Worm (Caenorhabditis elegans) whole organism, late embryonic: ENCODE measurements around the gene C45G9.8.

Experiments used
- C08G9.2 ChIP-seq: sonication (generic microtip); optimal IDR thresholded peaks from 2 replicates; lab custom pipeline; 2016; ENCODE audit warnings: mild to moderate bottlenecking, missing genetic modification characterization, moderate library complexity, missing compliant biosample characterization
- F13H6.1 ChIP-seq: sonication (generic microtip); optimal IDR thresholded peaks from 2 replicates; lab custom pipeline; 2016; ENCODE audit warnings: missing genetic modification characterization, missing compliant biosample characterization
- K09A11.1 ChIP-seq: sonication (generic microtip); optimal IDR thresholded peaks from 2 replicates; lab custom pipeline; 2017; ENCODE audit warnings: antibody characterized with exemption, mild to moderate bottlenecking, missing genetic modification characterization, missing compliant biosample characterization; ENCODE audit not compliant: insufficient read depth
- T23F11.4 ChIP-seq: fragments of 200-800 bp; sonication (Bioruptor generic); optimal IDR thresholded peaks from 2 replicates; lab custom pipeline; 2018; ENCODE audit warnings: mild to moderate bottlenecking, missing genetic modification characterization, missing compliant biosample characterization
- Y22D7AL.16 ChIP-seq: sonication (generic microtip); optimal IDR thresholded peaks from 2 replicates; lab custom pipeline; 2016; ENCODE audit warnings: missing genetic modification characterization, missing compliant biosample characterization
- ceh-14 ChIP-seq: sonication (generic microtip); optimal IDR thresholded peaks from 2 replicates; lab custom pipeline; 2016; ENCODE audit warnings: missing genotype, missing genetic modification characterization, missing compliant biosample characterization
- ceh-2 ChIP-seq: sonication (generic microtip); optimal IDR thresholded peaks from 2 replicates; lab custom pipeline; 2016; ENCODE audit warnings: missing genotype, missing genetic modification characterization, missing compliant biosample characterization
- ceh-22 ChIP-seq: sonication (generic microtip); optimal IDR thresholded peaks from 2 replicates; lab custom pipeline; 2017; ENCODE audit warnings: missing biosample characterization, missing genetic modification characterization
- ceh-24 ChIP-seq: sonication (generic microtip); optimal IDR thresholded peaks from 2 replicates; lab custom pipeline; 2016; ENCODE audit warnings: mild to moderate bottlenecking, missing genetic modification characterization, missing compliant biosample characterization
- ceh-30 ChIP-seq: fragments of 150-350 bp; optimal IDR thresholded peaks from 2 replicates; lab custom pipeline; 2014; ENCODE audit warnings: missing biosample characterization, missing genetic modification characterization
- ceh-31 ChIP-seq: sonication (generic microtip); optimal IDR thresholded peaks from 2 replicates; lab custom pipeline; 2016; ENCODE audit warnings: missing genetic modification characterization, missing compliant biosample characterization
- ceh-34 ChIP-seq: sonication (generic microtip); optimal IDR thresholded peaks from 2 replicates; lab custom pipeline; 2016; ENCODE audit warnings: mild to moderate bottlenecking, missing genetic modification characterization, missing compliant biosample characterization
- ceh-45 ChIP-seq: fragments of 200-800 bp; sonication (Bioruptor generic); IDR thresholded peaks from 2 replicates; pipeline ENCODE4 v1.3.6; 2022; ENCODE audit warnings: missing genetic modification reagents, missing genetic modification characterization, missing compliant biosample characterization
- ceh-48 ChIP-seq: sonication (generic microtip); optimal IDR thresholded peaks from 2 replicates; lab custom pipeline; 2016; ENCODE audit warnings: missing genetic modification characterization, inconsistent platforms, missing compliant biosample characterization
- ceh-9 ChIP-seq: sonication (generic microtip); optimal IDR thresholded peaks from 2 replicates; lab custom pipeline; 2016; ENCODE audit warnings: mild to moderate bottlenecking, missing genetic modification characterization, inconsistent platforms, missing compliant biosample characterization
- che-1 ChIP-seq: sonication (generic microtip); optimal IDR thresholded peaks from 2 replicates; lab custom pipeline; 2016; ENCODE audit warnings: mild to moderate bottlenecking, missing genetic modification characterization, missing compliant biosample characterization
- dve-1 ChIP-seq: sonication (generic microtip); optimal IDR thresholded peaks from 2 replicates; lab custom pipeline; 2017; ENCODE audit warnings: antibody characterized with exemption, mild to moderate bottlenecking, missing genetic modification characterization, missing compliant biosample characterization
- elt-2 ChIP-seq: sonication (generic microtip); optimal IDR thresholded peaks from 2 replicates; lab custom pipeline; 2016; ENCODE audit warnings: missing genetic modification reagents, missing genetic modification characterization, missing compliant biosample characterization
- elt-4 ChIP-seq: sonication (generic microtip); optimal IDR thresholded peaks from 2 replicates; lab custom pipeline; 2016; ENCODE audit warnings: missing genetic modification characterization, missing compliant biosample characterization
- ets-4 ChIP-seq: sonication (generic microtip); optimal IDR thresholded peaks from 2 replicates; lab custom pipeline; 2016; ENCODE audit warnings: missing genetic modification characterization, missing compliant biosample characterization
- gmeb-2 ChIP-seq: sonication (generic microtip); optimal IDR thresholded peaks from 2 replicates; lab custom pipeline; 2016; ENCODE audit warnings: missing genetic modification characterization, inconsistent platforms, missing compliant biosample characterization
- hlh-13 ChIP-seq: fragments of 200-800 bp; sonication (Bioruptor generic); optimal IDR thresholded peaks from 2 replicates; lab custom pipeline; 2018; ENCODE audit warnings: mild to moderate bottlenecking, missing genetic modification characterization, missing compliant biosample characterization
- hlh-15 ChIP-seq: sonication (generic microtip); optimal IDR thresholded peaks from 2 replicates; lab custom pipeline; 2016; ENCODE audit warnings: missing genetic modification characterization, missing compliant biosample characterization
- hlh-30 ChIP-seq: sonication (generic microtip); optimal IDR thresholded peaks from 2 replicates; lab custom pipeline; 2017; ENCODE audit warnings: antibody characterized with exemption, missing genetic modification characterization, missing compliant biosample characterization; ENCODE audit not compliant: insufficient read depth
- hlh-6 ChIP-seq: sonication (generic microtip); optimal IDR thresholded peaks from 2 replicates; lab custom pipeline; 2016; ENCODE audit warnings: missing genotype, missing genetic modification characterization, missing compliant biosample characterization
- lim-6 ChIP-seq: sonication (generic microtip); optimal IDR thresholded peaks from 2 replicates; lab custom pipeline; 2016; ENCODE audit warnings: missing genetic modification characterization, missing compliant biosample characterization
- lin-11 ChIP-seq: fragments of 200-800 bp; sonication (Bioruptor generic); optimal IDR thresholded peaks from 2 replicates; lab custom pipeline; 2018; ENCODE audit warnings: mild to moderate bottlenecking, missing genetic modification characterization, missing compliant biosample characterization
- nfya-1 ChIP-seq: sonication (generic microtip); optimal IDR thresholded peaks from 2 replicates; lab custom pipeline; 2017; ENCODE audit warnings: missing genetic modification characterization, mild to moderate bottlenecking, missing compliant biosample characterization, antibody characterized with exemption, moderate library complexity
- nhr-11 ChIP-seq: fragments of 150-350 bp; optimal IDR thresholded peaks from 2 replicates; lab custom pipeline; 2014; ENCODE audit warnings: missing biosample characterization, missing genetic modification characterization
- npax-4 ChIP-seq: sonication (generic microtip); optimal IDR thresholded peaks from 2 replicates; lab custom pipeline; 2016; ENCODE audit warnings: missing genetic modification characterization, missing compliant biosample characterization
- pag-3 ChIP-seq: sonication (generic microtip); optimal IDR thresholded peaks from 2 replicates; lab custom pipeline; 2016; ENCODE audit warnings: missing compliant biosample characterization, missing genetic modification characterization, borderline replicate concordance
- pat-9 ChIP-seq: fragments of 200-800 bp; sonication (Bioruptor generic); optimal IDR thresholded peaks from 2 replicates; lab custom pipeline; 2018; ENCODE audit warnings: mild to moderate bottlenecking, missing genetic modification characterization, moderate library complexity, missing compliant biosample characterization
- pax-1 ChIP-seq: fragments of 150-350 bp; optimal IDR thresholded peaks from 2 replicates; lab custom pipeline; 2014; ENCODE audit warnings: missing biosample characterization, missing genetic modification characterization
- pqm-1 ChIP-seq: sonication (generic microtip); optimal IDR thresholded peaks from 2 replicates; lab custom pipeline; 2016; ENCODE audit warnings: missing genetic modification characterization, missing compliant biosample characterization
- pros-1 ChIP-seq: fragments of 150-350 bp; optimal IDR thresholded peaks from 2 replicates; lab custom pipeline; 2014; ENCODE audit warnings: missing biosample characterization, missing genetic modification reagents, missing genetic modification characterization
- syd-9 ChIP-seq: sonication (generic microtip); optimal IDR thresholded peaks from 2 replicates; lab custom pipeline; 2016; ENCODE audit warnings: mild to moderate bottlenecking, missing genetic modification characterization, moderate library complexity, missing compliant biosample characterization
- tbx-7 ChIP-seq: sonication (generic microtip); optimal IDR thresholded peaks from 2 replicates; lab custom pipeline; 2016; ENCODE audit warnings: missing genotype, missing genetic modification characterization, missing compliant biosample characterization
- ttx-3 ChIP-seq: sonication (generic microtip); optimal IDR thresholded peaks from 2 replicates; lab custom pipeline; 2016; ENCODE audit warnings: missing genetic modification reagents, missing genetic modification characterization, missing compliant biosample characterization
- unc-3 ChIP-seq, 2 experiments: fragments of 200-800 bp in 1 of 2; sonication (Bioruptor generic) in 1 of 2; sonication (generic microtip) in 1 of 2; conservative IDR thresholded peaks in 1 of 2; optimal IDR thresholded peaks in 1 of 2; 2 replicates each; pipeline versions ENCODE4 v1.3.6 to Lab custom; 2016 to 2022; ENCODE audit warnings: missing compliant biosample characterization in 2 of 2, missing genetic modification characterization in 2 of 2, missing genetic modification reagents in 1 of 2
- unc-86 ChIP-seq: sonication (generic microtip); optimal IDR thresholded peaks from 2 replicates; lab custom pipeline; 2016; ENCODE audit warnings: missing genetic modification characterization, missing compliant biosample characterization
- zip-5 ChIP-seq: sonication (generic microtip); optimal IDR thresholded peaks from 2 replicates; lab custom pipeline; 2016; ENCODE audit warnings: missing genetic modification characterization, missing compliant biosample characterization
- ztf-16 ChIP-seq: sonication (generic microtip); optimal IDR thresholded peaks from 2 replicates; lab custom pipeline; 2017; ENCODE audit warnings: missing genetic modification characterization, missing compliant biosample characterization

The C45G9.8 gene

DNA sequence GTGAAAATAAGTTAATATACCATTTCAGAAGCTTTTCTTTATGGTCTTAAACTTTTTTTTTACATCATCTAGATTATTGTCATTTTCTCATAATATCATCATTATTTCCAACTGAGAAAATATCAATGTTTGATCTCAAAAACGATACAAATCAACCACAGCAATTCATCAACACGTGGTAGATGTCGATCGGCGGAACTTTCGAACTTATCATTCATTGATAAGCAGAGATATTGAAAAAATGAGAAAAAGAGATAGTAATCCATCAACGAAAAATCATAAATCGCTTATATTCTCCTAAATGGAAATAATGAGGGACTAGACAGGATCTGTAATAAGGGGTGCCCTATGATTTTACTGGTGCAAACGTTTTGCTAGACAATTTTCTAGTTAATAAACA lies 43.3 kb upstream of the C45G9.8 start:
- TF ChIP-seq unc-3 (GFP tag; conservative IDR thresholded peaks at IDR 0.05; lab: Robert Waterston, UW), result no peak
- TF ChIP-seq unc-3 (tag; optimal IDR thresholded peaks at IDR 0.05; lab: Kevin White, UChicago), result no peak
- TF ChIP-seq ceh-2 (tag; lab: Kevin White, UChicago), result no peak

DNA sequence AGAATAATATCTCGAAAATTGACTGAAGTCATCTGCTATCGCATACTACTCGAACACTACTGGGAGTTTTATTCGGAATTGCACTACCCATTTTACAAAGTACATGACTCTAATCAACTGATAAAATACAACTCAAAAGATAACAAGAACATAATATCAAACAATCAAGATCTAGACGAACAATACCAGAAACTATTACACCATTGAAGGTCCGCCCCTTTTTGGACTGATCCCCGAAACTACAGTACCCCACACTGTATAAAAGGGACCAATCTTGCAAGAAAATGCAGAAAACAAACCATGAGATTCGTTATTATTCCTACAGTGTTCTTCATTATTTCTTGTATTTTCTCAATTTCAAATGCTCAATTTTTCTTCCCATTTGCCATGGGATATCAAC lies 41.1 kb upstream of the C45G9.8 start, which contains the start of gene F54D8.10:
Gene F54D8.10 (plus strand): TSS at position 301 of the 400 bp plus-strand sequence.
- no peak for TF ChIP-seq zip-5
- no peak for TF ChIP-seq pros-1 (tag; lab: Kevin White, UChicago)
- TF ChIP-seq pqm-1 (tag; lab: Kevin White, UChicago), result no peak
- TF ChIP-seq gmeb-2, result no peak
- TF ChIP-seq npax-4, result no peak
- TF ChIP-seq lin-11 (tag; lab: Kevin White, UChicago), result no peak
- TF ChIP-seq K09A11.1, result no peak
- no peak for TF ChIP-seq pat-9 (tag; lab: Kevin White, UChicago)
- no peak for TF ChIP-seq ttx-3 (tag; lab: Kevin White, UChicago)
- TF ChIP-seq ceh-14, result no peak
- no peak for TF ChIP-seq pag-3 (tag; lab: Kevin White, UChicago)

- TF ChIP-seq Y22D7AL.16 (tag; lab: Kevin White, UChicago) (no peak), pqm-1 (tag; lab: Kevin White, UChicago) (no peak), hlh-30 (no peak), ceh-34 (tag; lab: Kevin White, UChicago) (no peak), nfya-1 (tag; lab: Kevin White, UChicago) (no peak), tbx-7 (tag; lab: Kevin White, UChicago) (no peak), ceh-22 (tag; lab: Kevin White, UChicago) (no peak), ztf-16 (tag; lab: Kevin White, UChicago) (no peak), ceh-31 (tag; lab: Kevin White, UChicago) (no peak), C08G9.2 (no peak), ceh-9 (tag; lab: Kevin White, UChicago) (no peak), syd-9 (tag; lab: Kevin White, UChicago) (no peak), ceh-24 (tag; lab: Kevin White, UChicago) (no peak), hlh-6 (tag; lab: Kevin White, UChicago) (no peak), elt-4 (no peak), unc-86 (no peak)
These were observed 38.9 kb upstream of the C45G9.8 start for ce11 chrIII:5092345-5092744.

DNA sequence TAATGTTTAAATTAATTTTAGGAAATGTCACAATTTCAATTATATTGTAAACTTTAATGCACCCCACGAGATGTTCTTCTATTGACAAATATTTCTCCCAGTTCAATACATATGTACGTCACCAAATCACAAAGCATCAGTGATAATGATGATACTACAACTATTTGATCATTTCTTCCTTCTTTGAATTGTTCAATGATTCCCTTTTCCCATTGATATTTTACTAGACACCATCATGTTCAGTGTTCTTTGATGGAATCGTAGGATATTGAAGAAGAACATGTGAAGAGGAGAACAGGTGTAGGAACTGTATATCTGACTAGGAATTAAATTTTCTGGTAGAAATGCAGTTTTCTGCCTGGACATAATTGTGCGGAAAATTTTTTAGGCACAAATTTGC lies 36.0 kb upstream of the C45G9.8 start:
- TF ChIP-seq gmeb-2, result no peak
- TF ChIP-seq, all 69 proteins: peak for 0

ce11 chrIII:5085529-5085928 lies 32.1 kb upstream of the C45G9.8 start, which contains the start of gene cah-1:
Gene cah-1, minus strand, starts transcription at chrIII:5085629.
- no peak for TF ChIP-seq F13H6.1 (tag; lab: Kevin White, UChicago)
- TF ChIP-seq pax-1 (tag; lab: Kevin White, UChicago), result no peak
- TF ChIP-seq hlh-13, result no peak
- TF ChIP-seq unc-86, result no peak
- TF ChIP-seq pat-9 (tag; lab: Kevin White, UChicago), result no peak
- TF ChIP-seq ets-4 (tag; lab: Kevin White, UChicago), result no peak

- no peak for TF ChIP-seq T23F11.4 (GFP tag; lab: Kevin White, UChicago)
- no peak for TF ChIP-seq dve-1
- no peak for TF ChIP-seq ztf-16 (tag; lab: Kevin White, UChicago)
- TF ChIP-seq ceh-48 (tag; lab: Kevin White, UChicago), result no peak
- no peak for TF ChIP-seq pax-1 (tag; lab: Kevin White, UChicago)
- TF ChIP-seq che-1 (tag; lab: Kevin White, UChicago), result no peak
- TF ChIP-seq pqm-1 (tag; lab: Kevin White, UChicago), result no peak
- no peak for TF ChIP-seq ets-4 (tag; lab: Kevin White, UChicago)
- TF ChIP-seq lim-6 (tag; lab: Kevin White, UChicago), result no peak
- no peak for TF ChIP-seq ceh-30 (tag; lab: Kevin White, UChicago)
- TF ChIP-seq gmeb-2, result no peak
- TF ChIP-seq elt-2 (tag; lab: Kevin White, UChicago), result no peak
- TF ChIP-seq nhr-11 (tag; lab: Kevin White, UChicago), result no peak
- no peak for TF ChIP-seq ceh-45 (GFP tag; lab: Robert Waterston, UW)
- no peak for TF ChIP-seq hlh-15
These were observed 29.9 kb upstream of the C45G9.8 start for ce11 chrIII:5083304-5083703.
